Worm (Caenorhabditis elegans) whole organism, L1 larva: Measurements from ENCODE around the gene btb-14.

Experiments used
- dpl-1 ChIP-seq, 3 experiments: fragments of 150-350 bp in 2 of 3; sonication (generic microtip) in 1 of 3; optimal IDR thresholded peaks; 2 replicates each; lab custom pipeline; 2014 to 2017; ENCODE audit warnings: missing biosample characterization in 3 of 3, missing genetic modification characterization in 3 of 3, missing genetic modification reagents in 3 of 3
- mab-9 ChIP-seq: fragments of 200-800 bp; sonication (Bioruptor generic); IDR thresholded peaks from 2 replicates; pipeline ENCODE4 v1.3.6; 2022; ENCODE audit warnings: missing genetic modification reagents, missing genetic modification characterization, missing compliant biosample characterization
- mdl-1 ChIP-seq, 2 experiments: fragments of 150-350 bp; optimal IDR thresholded peaks; 2 replicates each; lab custom pipeline; 2014 to 2017; ENCODE audit warnings: missing biosample characterization in 2 of 2, missing genetic modification characterization in 2 of 2, inconsistent platforms in 1 of 2
- pqm-1 ChIP-seq: sonication (generic microtip); optimal IDR thresholded peaks from 3 replicates; lab custom pipeline; 2017; ENCODE audit warnings: missing biosample characterization, missing genetic modification characterization
- rnt-1 ChIP-seq: sonication (generic microtip); optimal IDR thresholded peaks from 2 replicates; lab custom pipeline; 2016; ENCODE audit warnings: mild to moderate bottlenecking, missing genetic modification characterization, moderate library complexity, missing compliant biosample characterization
- unc-98 ChIP-seq: fragments of 200-800 bp; sonication (Bioruptor generic); IDR thresholded peaks from 2 replicates; pipeline ENCODE4 v1.3.6; 2022; ENCODE audit warnings: missing genetic modification characterization, missing compliant biosample characterization
- zag-1 ChIP-seq: fragments of 150-350 bp; optimal IDR thresholded peaks from 2 replicates; lab custom pipeline; 2014; ENCODE audit warnings: missing biosample characterization, missing genetic modification characterization
- ztf-4 ChIP-seq: fragments of 150-350 bp; optimal IDR thresholded peaks from 2 replicates; lab custom pipeline; 2014; ENCODE audit warnings: missing biosample characterization, missing genetic modification characterization

ce11 chrII:12386781-12387180, 3.5 kb downstream of the btb-14 start, which contains the start of gene sre-42:
- TF ChIP-seq ztf-4 (tag; lab: Kevin White, UChicago) (no peak), mdl-1 (tag; optimal IDR thresholded peaks at IDR 0.05; lab: Kevin White, UChicago) (no peak), mab-9 (GFP tag; lab: Robert Waterston, UW) (no peak), zag-1 (tag; lab: Kevin White, UChicago) (no peak), rnt-1 (tag; lab: Kevin White, UChicago) (no peak), pqm-1 (tag; lab: Kevin White, UChicago) (no peak), unc-98 (no peak), dpl-1 (GFP tag; optimal IDR thresholded peaks at IDR 0.05; lab: Kevin White, UChicago) (no peak)
